Worm (Caenorhabditis elegans) whole organism, L1 larva: ENCODE data around the gene msp-40.

Source experiments
- blmp-1 ChIP-seq: fragments of 150-350 bp; optimal IDR thresholded peaks from 2 replicates; lab custom pipeline; 2014; ENCODE audit warnings: missing biosample characterization, missing genetic modification characterization
- elt-3 ChIP-seq, 6 experiments: fragments of 150-350 bp in 1 of 6; sonication (generic microtip); optimal IDR thresholded peaks; 2 replicates each; lab custom pipeline; 2017 to 2018; ENCODE audit warnings: missing biosample characterization in 6 of 6, missing genetic modification characterization in 6 of 6, inconsistent platforms in 1 of 6
- grh-1 ChIP-seq: fragments of 200-800 bp; sonication (Bioruptor generic); IDR thresholded peaks from 2 replicates; pipeline ENCODE4 v1.3.6; 2022; ENCODE audit warnings: missing genetic modification reagents, missing genetic modification characterization, missing compliant biosample characterization
- lin-13 ChIP-seq: fragments of 150-350 bp; optimal IDR thresholded peaks from 2 replicates; lab custom pipeline; 2014; ENCODE audit warnings: missing biosample characterization, missing genetic modification reagents, missing genetic modification characterization
- lin-39 ChIP-seq: fragments of 150-350 bp; optimal IDR thresholded peaks from 2 replicates; lab custom pipeline; 2014; ENCODE audit warnings: missing biosample characterization, missing genetic modification reagents, missing genetic modification characterization
- nhr-20 ChIP-seq: sonication (generic microtip); optimal IDR thresholded peaks from 2 replicates; lab custom pipeline; 2016; ENCODE audit warnings: mild to moderate bottlenecking, missing genetic modification characterization, missing compliant biosample characterization
- pag-3 ChIP-seq: sonication (generic microtip); optimal IDR thresholded peaks from 2 replicates; lab custom pipeline; 2017; ENCODE audit warnings: missing genetic modification characterization, mild to moderate bottlenecking, missing compliant biosample characterization, antibody characterized with exemption, borderline replicate concordance; ENCODE audit not compliant: insufficient read depth
- pqm-1 ChIP-seq: sonication (generic microtip); optimal IDR thresholded peaks from 3 replicates; lab custom pipeline; 2017; ENCODE audit warnings: missing biosample characterization, missing genetic modification characterization
- ztf-11 ChIP-seq, 2 experiments: sonication (generic microtip); optimal IDR thresholded peaks; 2 replicates each; lab custom pipeline; 2016 to 2017; ENCODE audit warnings: missing genetic modification characterization in 2 of 2, missing biosample characterization in 1 of 2, missing compliant biosample characterization in 1 of 2

DNA sequence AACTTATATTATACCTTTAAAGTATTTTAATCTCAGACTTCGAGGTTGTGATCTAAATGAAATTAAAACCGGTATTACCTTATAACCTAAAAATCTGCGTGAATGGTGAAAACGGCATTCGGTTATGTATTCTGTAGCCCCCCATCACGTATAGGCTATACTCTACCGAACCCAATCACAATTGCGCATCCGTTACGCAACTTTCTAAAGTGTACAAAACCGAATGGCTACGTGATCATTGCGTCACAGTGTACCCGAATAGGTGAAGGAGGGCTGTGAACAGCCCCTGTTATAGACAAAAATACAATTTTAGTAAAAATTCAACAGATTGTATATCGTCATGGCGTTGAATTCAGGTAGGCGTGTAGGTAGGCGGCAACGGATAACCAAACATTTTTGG, 2.6 kb upstream of the msp-40 start:
- TF ChIP-seq pag-3 (tag; lab: Kevin White, UChicago) (no peak), ztf-11 (tag; optimal IDR thresholded peaks at IDR 0.05; lab: Kevin White, UChicago) (no peak), elt-3 (tag; optimal IDR thresholded peaks at IDR 0.05; lab: Kevin White, UChicago) (no peak), pqm-1 (tag; lab: Kevin White, UChicago) (no peak), nhr-20 (tag; lab: Kevin White, UChicago) (no peak), lin-13 (GFP tag; lab: Kevin White, UChicago) (no peak), lin-39 (tag; lab: Kevin White, UChicago) (no peak), blmp-1 (tag; lab: Kevin White, UChicago) (peak; percentile 58), grh-1 (GFP tag; lab: Robert Waterston, UW) (no peak)
